Worm (Caenorhabditis elegans) whole organism, L1 larva: ENCODE results near the gene hlh-10.
A peak's percentile ranks its signal among the peaks of the same experiment; 100 is the strongest.

Experiments
- C16A3.4 ChIP-seq: fragments of 150-350 bp; optimal IDR thresholded peaks from 2 replicates; lab custom pipeline; 2014; ENCODE audit warnings: missing biosample characterization, missing genetic modification characterization
- C34B4.2 ChIP-seq: sonication (generic microtip); optimal IDR thresholded peaks from 2 replicates; lab custom pipeline; 2017; ENCODE audit warnings: mild to moderate bottlenecking, missing genetic modification characterization, missing compliant biosample characterization
- Y116A8C.19 ChIP-seq: sonication (generic microtip); optimal IDR thresholded peaks from 2 replicates; lab custom pipeline; 2016; ENCODE audit warnings: missing compliant biosample characterization, missing genetic modification characterization, borderline replicate concordance
- aha-1 ChIP-seq: fragments of 150-350 bp; optimal IDR thresholded peaks from 2 replicates; lab custom pipeline; 2014; ENCODE audit warnings: missing biosample characterization, missing genetic modification characterization
- aly-2 ChIP-seq: fragments of 150-350 bp; optimal IDR thresholded peaks from 2 replicates; lab custom pipeline; 2014; ENCODE audit warnings: missing biosample characterization, missing genetic modification characterization
- ceh-63 ChIP-seq: fragments of 200-800 bp; sonication (Bioruptor generic); optimal IDR thresholded peaks from 2 replicates; lab custom pipeline; 2018; ENCODE audit warnings: mild to moderate bottlenecking, missing genetic modification characterization, missing compliant biosample characterization
- ceh-88 ChIP-seq: fragments of 200-800 bp; sonication (Bioruptor generic); IDR thresholded peaks from 2 replicates; pipeline ENCODE4 v1.3.6; 2022; ENCODE audit warnings: missing genetic modification characterization, missing compliant biosample characterization
- ces-1 ChIP-seq: fragments of 150-350 bp; optimal IDR thresholded peaks from 2 replicates; lab custom pipeline; 2014; ENCODE audit warnings: missing biosample characterization, missing genetic modification reagents, missing genetic modification characterization
- dpl-1 ChIP-seq, 3 experiments: fragments of 150-350 bp in 2 of 3; sonication (generic microtip) in 1 of 3; optimal IDR thresholded peaks; 2 replicates each; lab custom pipeline; 2014 to 2017; ENCODE audit warnings: missing biosample characterization in 3 of 3, missing genetic modification characterization in 3 of 3, missing genetic modification reagents in 3 of 3
- egl-13 ChIP-seq: sonication (generic microtip); optimal IDR thresholded peaks from 2 replicates; lab custom pipeline; 2016; ENCODE audit warnings: missing genotype, missing genetic modification reagents, missing genetic modification characterization, missing compliant biosample characterization
- fkh-10 ChIP-seq: sonication (generic microtip); optimal IDR thresholded peaks from 2 replicates; lab custom pipeline; 2017; ENCODE audit warnings: missing biosample characterization, missing genetic modification reagents, missing genetic modification characterization
- fkh-4 ChIP-seq: sonication (generic microtip); optimal IDR thresholded peaks from 2 replicates; lab custom pipeline; 2016; ENCODE audit warnings: missing compliant biosample characterization, missing genetic modification characterization, borderline replicate concordance
- grh-1 ChIP-seq: fragments of 200-800 bp; sonication (Bioruptor generic); IDR thresholded peaks from 2 replicates; pipeline ENCODE4 v1.3.6; 2022; ENCODE audit warnings: missing genetic modification reagents, missing genetic modification characterization, missing compliant biosample characterization
- hpl-2 ChIP-seq: fragments of 150-350 bp; optimal IDR thresholded peaks from 2 replicates; lab custom pipeline; 2014; ENCODE audit warnings: missing biosample characterization, missing genetic modification reagents, missing genetic modification characterization
- irx-1 ChIP-seq: sonication (generic microtip); optimal IDR thresholded peaks from 2 replicates; lab custom pipeline; 2016; ENCODE audit warnings: missing genetic modification characterization, missing compliant biosample characterization
- isw-1 ChIP-seq: fragments of 200-800 bp; sonication (Bioruptor generic); IDR thresholded peaks from 2 replicates; pipeline ENCODE4 v1.3.6; 2022; ENCODE audit warnings: missing genetic modification characterization, missing compliant biosample characterization
- lin-15B ChIP-seq: fragments of 150-350 bp; sonication (generic microtip); optimal IDR thresholded peaks from 3 replicates; lab custom pipeline; 2014; ENCODE audit warnings: missing biosample characterization, missing genetic modification characterization
- lin-39 ChIP-seq: fragments of 150-350 bp; optimal IDR thresholded peaks from 2 replicates; lab custom pipeline; 2014; ENCODE audit warnings: missing biosample characterization, missing genetic modification reagents, missing genetic modification characterization
- lir-3 ChIP-seq: sonication (generic microtip); optimal IDR thresholded peaks from 2 replicates; lab custom pipeline; 2016; ENCODE audit warnings: mild to moderate bottlenecking, missing genetic modification characterization, moderate library complexity, missing compliant biosample characterization; ENCODE audit not compliant: poor library complexity
- mef-2 ChIP-seq: fragments of 150-350 bp; optimal IDR thresholded peaks from 2 replicates; lab custom pipeline; 2014; ENCODE audit warnings: missing biosample characterization, missing genetic modification characterization
- nhr-20 ChIP-seq: sonication (generic microtip); optimal IDR thresholded peaks from 2 replicates; lab custom pipeline; 2016; ENCODE audit warnings: mild to moderate bottlenecking, missing genetic modification characterization, missing compliant biosample characterization
- nhr-28 ChIP-seq: fragments of 150-350 bp; optimal IDR thresholded peaks from 2 replicates; lab custom pipeline; 2014; ENCODE audit warnings: missing biosample characterization, missing genetic modification characterization
- nhr-47 ChIP-seq: sonication (generic microtip); optimal IDR thresholded peaks from 2 replicates; lab custom pipeline; 2016; ENCODE audit warnings: mild to moderate bottlenecking, missing genetic modification characterization, moderate library complexity, missing compliant biosample characterization
- nhr-71 ChIP-seq: sonication (generic microtip); optimal IDR thresholded peaks from 2 replicates; lab custom pipeline; 2016; ENCODE audit warnings: mild to moderate bottlenecking, missing genetic modification characterization, moderate library complexity, missing compliant biosample characterization
- nhr-77 ChIP-seq: fragments of 150-350 bp; optimal IDR thresholded peaks from 2 replicates; lab custom pipeline; 2014; ENCODE audit warnings: missing biosample characterization, missing genetic modification characterization
- pag-3 ChIP-seq: sonication (generic microtip); optimal IDR thresholded peaks from 2 replicates; lab custom pipeline; 2017; ENCODE audit warnings: missing genetic modification characterization, mild to moderate bottlenecking, missing compliant biosample characterization, antibody characterized with exemption, borderline replicate concordance; ENCODE audit not compliant: insufficient read depth
- rnt-1 ChIP-seq: sonication (generic microtip); optimal IDR thresholded peaks from 2 replicates; lab custom pipeline; 2016; ENCODE audit warnings: mild to moderate bottlenecking, missing genetic modification characterization, moderate library complexity, missing compliant biosample characterization
- snu-23 ChIP-seq: sonication (generic microtip); optimal IDR thresholded peaks from 2 replicates; lab custom pipeline; 2016; ENCODE audit warnings: missing genetic modification characterization, missing compliant biosample characterization
- sptf-1 ChIP-seq: fragments of 150-350 bp; optimal IDR thresholded peaks from 2 replicates; lab custom pipeline; 2014; ENCODE audit warnings: missing biosample characterization, missing genetic modification characterization
- swsn-7 ChIP-seq: sonication (generic microtip); optimal IDR thresholded peaks from 2 replicates; lab custom pipeline; 2016; ENCODE audit warnings: missing genetic modification characterization, missing compliant biosample characterization
- tbx-2 ChIP-seq: sonication (generic microtip); optimal IDR thresholded peaks from 2 replicates; lab custom pipeline; 2016; ENCODE audit warnings: missing genetic modification characterization, missing compliant biosample characterization
- unc-130 ChIP-seq: fragments of 150-350 bp; optimal IDR thresholded peaks from 2 replicates; lab custom pipeline; 2017; ENCODE audit warnings: missing biosample characterization, missing genetic modification characterization, inconsistent platforms
- zip-4 ChIP-seq: fragments of 200-800 bp; sonication (Bioruptor generic); optimal IDR thresholded peaks from 2 replicates; lab custom pipeline; 2018; ENCODE audit warnings: mild to moderate bottlenecking, missing genetic modification characterization, moderate library complexity, missing compliant biosample characterization
- ztf-11 ChIP-seq, 2 experiments: sonication (generic microtip); optimal IDR thresholded peaks; 2 replicates each; lab custom pipeline; 2016 to 2017; ENCODE audit warnings: missing genetic modification characterization in 2 of 2, missing biosample characterization in 1 of 2, missing compliant biosample characterization in 1 of 2
- ztf-4 ChIP-seq: fragments of 150-350 bp; optimal IDR thresholded peaks from 2 replicates; lab custom pipeline; 2014; ENCODE audit warnings: missing biosample characterization, missing genetic modification characterization

The hlh-10 gene

DNA sequence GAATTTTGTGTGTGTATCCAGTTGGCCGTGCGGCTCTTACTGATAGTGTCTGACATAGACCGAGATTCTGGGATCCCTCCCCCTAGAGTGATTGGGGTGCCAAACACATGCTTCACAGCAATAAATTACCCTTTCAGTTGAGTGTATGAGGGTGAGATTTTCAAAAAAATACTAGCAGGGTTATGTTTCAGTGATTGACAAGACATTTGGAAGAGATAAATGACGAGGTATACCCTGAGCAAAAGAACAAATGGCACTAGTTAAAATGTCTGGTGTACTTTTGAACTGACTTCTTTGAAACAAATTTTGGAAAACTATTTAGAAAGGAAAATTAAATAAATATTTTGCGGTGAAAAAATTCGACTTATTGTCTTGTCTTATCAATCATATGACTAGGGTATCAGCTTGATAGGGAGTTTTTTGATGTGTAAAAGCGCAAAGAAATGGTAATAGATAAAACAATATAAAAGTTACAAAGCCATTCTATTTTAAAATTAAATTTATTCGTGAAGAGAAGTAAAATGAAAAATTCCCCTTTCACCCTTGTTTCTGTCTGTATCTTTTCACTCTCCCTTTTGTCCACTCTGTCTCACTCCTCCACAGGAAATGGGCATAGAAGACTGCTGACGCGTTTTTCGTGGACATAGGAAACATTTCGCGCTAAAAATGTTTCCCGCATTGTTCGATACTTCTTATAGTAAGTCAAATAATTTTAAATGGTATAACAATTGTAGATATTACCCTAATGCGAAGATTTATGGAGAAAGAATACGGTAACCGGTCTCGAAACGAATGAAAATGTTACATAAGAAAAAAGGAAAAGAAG, 38.6 kb downstream of the hlh-10 start, which contains the start of gene glo-4 (continued):
- TF ChIP-seq dpl-1 (GFP tag; optimal IDR thresholded peaks at IDR 0.05; lab: Kevin White, UChicago): peak; percentile 74 to 87 (median 83)
- TF ChIP-seq tbx-2 (tag; lab: Kevin White, UChicago): peak; percentile 90
- TF ChIP-seq hpl-2: no peak
- TF ChIP-seq mef-2: peak; percentile 42
- TF ChIP-seq irx-1 (tag; lab: Kevin White, UChicago): peak; percentile 73
- TF ChIP-seq lin-15B: peak; percentile 54
- TF ChIP-seq pag-3 (tag; lab: Kevin White, UChicago): peak; percentile 13
- peak; percentile 90 for TF ChIP-seq nhr-20 (tag; lab: Kevin White, UChicago)
- TF ChIP-seq ces-1 (GFP tag; lab: Kevin White, UChicago): no peak
- TF ChIP-seq aly-2 (tag; lab: Kevin White, UChicago): peak; percentile 58
- TF ChIP-seq ceh-88 (GFP tag; lab: Robert Waterston, UW): no peak
- TF ChIP-seq lin-39 (tag; lab: Kevin White, UChicago): peak; percentile 34
- TF ChIP-seq egl-13 (tag; lab: Kevin White, UChicago): peak; percentile 52
- peak; percentile 66 for TF ChIP-seq isw-1 (GFP tag; lab: Robert Waterston, UW)
- peak; percentile 75 for TF ChIP-seq nhr-77 (tag; lab: Kevin White, UChicago)
- peak in 1 of 2 experiments; percentile 38 for TF ChIP-seq ztf-11 (tag; optimal IDR thresholded peaks at IDR 0.05; lab: Kevin White, UChicago)
- TF ChIP-seq nhr-71 (tag; lab: Kevin White, UChicago): peak; percentile 92
- TF ChIP-seq snu-23 (GFP tag; lab: Kevin White, UChicago): peak; percentile 92
- TF ChIP-seq nhr-47 (tag; lab: Kevin White, UChicago): peak; percentile 85
- TF ChIP-seq sptf-1 (tag; lab: Kevin White, UChicago): no peak
- peak; percentile 25 for TF ChIP-seq zip-4 (GFP tag; lab: Kevin White, UChicago)
- TF ChIP-seq grh-1 (GFP tag; lab: Robert Waterston, UW): peak; percentile 57; the same call in 1 of the 2 replicates
- no peak for TF ChIP-seq unc-130 (tag; lab: Kevin White, UChicago)
- TF ChIP-seq Y116A8C.19 (tag; lab: Kevin White, UChicago): no peak
- peak; percentile 91 for TF ChIP-seq swsn-7 (tag; lab: Kevin White, UChicago)
- peak; percentile 67 for TF ChIP-seq C16A3.4 (tag; lab: Kevin White, UChicago)

DNA sequence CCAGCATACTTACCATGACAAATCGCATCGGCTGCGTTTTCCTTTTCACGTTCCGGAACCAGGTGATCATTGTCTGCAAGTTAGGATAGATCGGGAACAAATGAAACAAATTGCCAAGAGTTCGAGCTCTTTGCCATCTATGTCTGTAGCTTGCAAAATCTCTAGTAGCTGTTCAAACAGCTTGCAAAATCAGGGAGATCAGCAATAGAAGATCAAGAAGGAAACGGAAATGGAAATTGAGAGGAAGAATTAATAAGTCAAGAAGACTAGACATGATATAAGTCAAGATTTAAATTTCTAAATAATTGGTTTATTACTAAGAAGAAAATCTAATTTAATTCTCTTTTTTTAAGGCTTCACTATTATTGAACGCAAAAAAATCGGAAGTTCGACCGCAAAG, 49.7 kb downstream of the hlh-10 start, which contains the start of gene F07C3.3:
Gene F07C3.3 (minus strand): TSS at position 101 of the 400 bp plus-strand sequence.
- TF ChIP-seq rnt-1 (tag; lab: Kevin White, UChicago): no peak
- TF ChIP-seq ceh-63 (GFP tag; lab: Kevin White, UChicago): no peak
- no peak for TF ChIP-seq nhr-28 (tag; lab: Kevin White, UChicago)
- TF ChIP-seq fkh-10 (GFP tag; lab: Kevin White, UChicago): no peak
- TF ChIP-seq aha-1 (tag; lab: Kevin White, UChicago): no peak
- no peak for TF ChIP-seq fkh-4 (tag; lab: Kevin White, UChicago)
- no peak for TF ChIP-seq sptf-1 (tag; lab: Kevin White, UChicago)
- no peak for TF ChIP-seq nhr-47 (tag; lab: Kevin White, UChicago)
- no peak for TF ChIP-seq ztf-4 (tag; lab: Kevin White, UChicago)
- no peak for TF ChIP-seq C34B4.2 (tag; lab: Kevin White, UChicago)
- no peak for TF ChIP-seq lir-3
